Worm (Caenorhabditis elegans) whole organism, L4 larva: ENCODE data around the gene K05G3.1.

Source experiments
- F26F4.8 ChIP-seq: fragments of 200-800 bp; sonication (Bioruptor generic); conservative IDR thresholded peaks from 2 replicates; pipeline ENCODE4 v1.3.6; 2022; ENCODE audit warnings: missing genetic modification characterization, missing compliant biosample characterization
- Y75B8A.6 ChIP-seq: fragments of 200-800 bp; sonication (Bioruptor generic); IDR thresholded peaks from 2 replicates; pipeline ENCODE4 v1.3.6; 2022; ENCODE audit warnings: missing genetic modification reagents, missing genetic modification characterization, missing compliant biosample characterization
- aha-1 ChIP-seq: fragments of 150-350 bp; peaks from one replicate; lab custom pipeline; 2014; ENCODE audit warnings: missing biosample characterization, missing genetic modification characterization
- aly-2 ChIP-seq: sonication (generic microtip); optimal IDR thresholded peaks from 2 replicates; lab custom pipeline; 2018; ENCODE audit warnings: missing biosample characterization, missing genetic modification characterization
- ceh-20 ChIP-seq: fragments of 200-800 bp; sonication (Bioruptor generic); IDR thresholded peaks from 2 replicates; pipeline ENCODE4 v1.3.6; 2022; ENCODE audit warnings: missing genetic modification reagents, missing genetic modification characterization, missing compliant biosample characterization
- ceh-32 ChIP-seq: sonication (generic microtip); optimal IDR thresholded peaks from 2 replicates; lab custom pipeline; 2016; ENCODE audit warnings: mild to moderate bottlenecking, missing genetic modification characterization, missing compliant biosample characterization; ENCODE audit not compliant: poor library complexity
- ceh-62 ChIP-seq: sonication (generic microtip); optimal IDR thresholded peaks from 2 replicates; lab custom pipeline; 2017; ENCODE audit warnings: missing biosample characterization, missing genetic modification characterization
- ctbp-1 ChIP-seq: fragments of 200-800 bp; sonication (Bioruptor generic); IDR thresholded peaks from 2 replicates; pipeline ENCODE4 v1.3.6; 2022; ENCODE audit warnings: missing genetic modification reagents, missing genetic modification characterization, missing compliant biosample characterization
- daf-12 ChIP-seq: fragments of 150-350 bp; optimal IDR thresholded peaks from 2 replicates; lab custom pipeline; 2014; ENCODE audit warnings: missing biosample characterization, missing genetic modification reagents, missing genetic modification characterization
- daf-16 ChIP-seq, 3 experiments: sonication (generic microtip); optimal IDR thresholded peaks; 2 replicates each; lab custom pipeline; 2016 to 2017; ENCODE audit warnings: missing genetic modification characterization in 3 of 3, missing genetic modification reagents in 3 of 3, mild to moderate bottlenecking in 2 of 3, missing compliant biosample characterization in 2 of 3, missing biosample characterization in 1 of 3, moderate library complexity in 1 of 3
- dmd-6 ChIP-seq: fragments of 200-800 bp; sonication (Bioruptor generic); IDR thresholded peaks from 2 replicates; pipeline ENCODE4 v1.3.6; 2022; ENCODE audit warnings: missing genetic modification reagents, missing genetic modification characterization, missing compliant biosample characterization
- dmd-8 ChIP-seq: fragments of 200-800 bp; sonication (Bioruptor generic); IDR thresholded peaks from 2 replicates; pipeline ENCODE4 v1.3.6; 2022; ENCODE audit warnings: missing genetic modification characterization, missing compliant biosample characterization
- fkh-10 ChIP-seq: fragments of 150-350 bp; optimal IDR thresholded peaks from 2 replicates; lab custom pipeline; 2014; ENCODE audit warnings: missing biosample characterization, missing genetic modification reagents, missing genetic modification characterization
- hlh-11 ChIP-seq: fragments of 200-800 bp; sonication (Bioruptor generic); optimal IDR thresholded peaks from 2 replicates; lab custom pipeline; 2018; ENCODE audit warnings: mild to moderate bottlenecking, missing genetic modification characterization, missing compliant biosample characterization
- lsy-2 ChIP-seq, 2 experiments: fragments of 150-350 bp in 1 of 2; sonication (generic microtip) in 1 of 2; optimal IDR thresholded peaks; 2 replicates each; lab custom pipeline; 2014 to 2017; ENCODE audit warnings: missing biosample characterization in 2 of 2, missing genetic modification characterization in 2 of 2
- mdl-1 ChIP-seq, 2 experiments: fragments of 150-350 bp in 1 of 2; sonication (generic microtip) in 1 of 2; optimal IDR thresholded peaks; 2 replicates each; lab custom pipeline; 2014 to 2017; ENCODE audit warnings: missing biosample characterization in 2 of 2, missing genetic modification characterization in 2 of 2
- mdt-29 ChIP-seq: fragments of 200-800 bp; sonication (Bioruptor generic); IDR thresholded peaks from 2 replicates; pipeline ENCODE4 v1.3.6; 2022; ENCODE audit warnings: missing genetic modification reagents, missing genetic modification characterization, missing compliant biosample characterization
- mep-1 ChIP-seq: fragments of 150-350 bp; sonication (generic microtip); optimal IDR thresholded peaks from 3 replicates; lab custom pipeline; 2014; ENCODE audit warnings: missing biosample characterization, missing genetic modification characterization
- mxl-3 ChIP-seq: fragments of 200-800 bp; sonication (Bioruptor generic); optimal IDR thresholded peaks from 2 replicates; lab custom pipeline; 2018; ENCODE audit warnings: mild to moderate bottlenecking, missing genetic modification characterization, missing compliant biosample characterization
- nhr-11 ChIP-seq: fragments of 150-350 bp; optimal IDR thresholded peaks from 2 replicates; lab custom pipeline; 2014; ENCODE audit warnings: missing biosample characterization, missing genetic modification characterization
- nhr-25 ChIP-seq: sonication (generic microtip); optimal IDR thresholded peaks from 2 replicates; lab custom pipeline; 2017; ENCODE audit warnings: missing genetic modification characterization, mild to moderate bottlenecking, missing compliant biosample characterization, antibody characterized with exemption, moderate library complexity, borderline replicate concordance; ENCODE audit not compliant: insufficient read depth
- nhr-28 ChIP-seq: fragments of 150-350 bp; optimal IDR thresholded peaks from 2 replicates; lab custom pipeline; 2014; ENCODE audit warnings: missing biosample characterization, missing genetic modification characterization
- pqm-1 ChIP-seq: sonication (generic microtip); optimal IDR thresholded peaks from 2 replicates; lab custom pipeline; 2017; ENCODE audit warnings: missing biosample characterization, missing genetic modification characterization
- rbr-2 ChIP-seq: sonication (generic microtip); optimal IDR thresholded peaks from 2 replicates; lab custom pipeline; 2016; ENCODE audit warnings: missing genotype, missing genetic modification characterization, missing compliant biosample characterization
- tra-1 ChIP-seq: fragments of 200-800 bp; sonication (Bioruptor generic); IDR thresholded peaks from 2 replicates; pipeline ENCODE4 v1.3.6; 2022; ENCODE audit warnings: missing genetic modification reagents, missing genetic modification characterization, missing compliant biosample characterization
- unc-130 ChIP-seq: sonication (generic microtip); optimal IDR thresholded peaks from 2 replicates; lab custom pipeline; 2016; ENCODE audit warnings: missing genetic modification reagents, missing genetic modification characterization, missing compliant biosample characterization
- unc-62 ChIP-seq, 3 experiments: fragments of 150-350 bp in 1 of 3; sonication (generic microtip); optimal IDR thresholded peaks in 2 of 3; peaks in 1 of 3; 1 replicate in 1 of 3; 2 replicates in 2 of 3; lab custom pipeline; 2014 to 2017; ENCODE audit warnings: missing biosample characterization in 3 of 3, missing genetic modification characterization in 3 of 3, missing genetic modification reagents in 3 of 3, missing genotype in 1 of 3

The K05G3.1 gene

DNA sequence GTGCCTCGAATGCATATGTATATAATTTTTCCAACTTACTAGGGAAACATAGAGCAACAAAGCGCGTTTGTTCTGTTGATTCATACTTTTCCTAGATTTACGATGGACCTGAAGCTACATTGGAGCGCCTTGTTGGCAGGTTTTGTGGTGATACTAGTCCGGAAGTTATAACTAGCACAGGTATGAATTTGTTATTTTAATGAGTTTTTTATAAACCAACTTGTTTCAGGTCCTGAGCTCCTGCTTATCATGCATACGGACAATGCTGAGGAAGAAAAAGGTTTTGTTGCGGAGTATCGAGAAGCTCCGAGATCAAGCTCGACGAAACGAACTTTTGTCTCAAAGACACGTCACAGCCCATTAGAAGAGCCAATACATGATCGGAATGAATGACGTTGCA lies 30.4 kb upstream of the K05G3.1 start, which contains the start of gene F38E9.1:
Gene F38E9.1 (plus strand): TSS at position 301 of the 400 bp plus-strand sequence.
- no peak for TF ChIP-seq Y75B8A.6 (GFP tag; lab: Robert Waterston, UW)

DNA sequence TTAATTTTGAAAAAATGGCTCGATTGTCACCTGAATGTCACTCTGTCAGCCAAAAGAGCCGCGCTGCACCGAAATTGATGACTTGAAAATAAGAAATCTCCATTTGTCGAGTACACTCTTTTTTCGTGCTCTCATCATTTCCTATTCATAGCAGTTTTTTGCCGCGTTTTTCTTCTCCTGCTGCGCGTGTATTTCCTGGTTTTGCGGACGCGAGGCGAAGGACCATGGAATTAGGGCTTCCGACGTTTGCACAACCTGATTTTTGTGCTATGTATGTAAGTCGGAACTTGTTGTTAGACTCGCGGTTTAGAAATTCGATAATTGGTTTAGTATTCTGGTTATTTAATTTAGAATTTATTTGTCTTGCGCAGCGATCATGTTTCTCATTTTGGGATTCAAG lies 20.9 kb upstream of the K05G3.1 start:
- TF ChIP-seq F26F4.8 (GFP tag; lab: Robert Waterston, UW) (no peak), aha-1 (peak; percentile 57), nhr-28 (tag; lab: Kevin White, UChicago) (no peak)

DNA sequence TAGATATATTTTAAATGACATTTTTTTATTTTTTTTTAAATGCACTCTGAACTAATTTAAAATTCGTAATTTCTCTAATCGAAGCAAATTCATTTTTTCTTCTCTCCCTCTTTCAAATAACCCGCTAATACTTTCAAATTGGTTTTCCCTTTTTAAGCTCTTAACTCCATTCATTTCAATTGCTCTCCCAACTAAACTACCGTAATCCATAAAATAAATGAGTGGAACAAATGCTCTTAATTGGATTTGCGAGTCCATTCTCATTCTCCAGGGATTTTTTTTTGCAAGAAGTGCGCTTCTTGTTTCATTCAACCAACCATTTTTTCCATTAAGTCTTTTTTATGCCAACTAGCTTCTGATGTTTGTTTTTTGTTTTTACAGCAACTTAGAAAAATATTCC lies 20.1 kb upstream of the K05G3.1 start:
- TF ChIP-seq lsy-2 (tag; optimal IDR thresholded peaks at IDR 0.05; lab: Kevin White, UChicago) (peak in 1 of 2 experiments; percentile 57), unc-62 (GFP tag; optimal IDR thresholded peaks at IDR 0.05 in 1 of 2; lab: Kevin White, UChicago) (no peak), unc-62 (tag; optimal IDR thresholded peaks at IDR 0.05; lab: Kevin White, UChicago) (no peak), ceh-32 (tag; lab: Kevin White, UChicago) (peak; percentile 21)

DNA sequence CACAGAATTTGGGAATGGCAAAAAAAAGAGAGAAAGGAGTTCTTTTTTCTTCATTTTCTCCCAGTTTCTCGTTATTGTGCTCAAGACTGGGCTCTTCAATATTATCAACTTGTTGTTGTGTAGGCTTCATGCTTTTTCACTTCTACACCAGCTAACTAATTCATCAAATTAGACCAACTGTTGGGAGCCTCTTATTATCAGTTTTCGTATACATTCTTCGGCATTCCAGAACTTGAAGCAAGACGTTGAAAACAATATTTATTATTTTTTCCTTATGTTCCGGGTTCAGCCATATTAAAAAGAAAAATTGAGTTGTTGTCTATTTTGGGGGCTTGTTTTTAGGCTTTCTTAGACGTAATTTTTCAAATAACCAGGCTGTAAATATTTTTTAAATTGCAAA lies 18.2 kb upstream of the K05G3.1 start:
- TF ChIP-seq daf-12: no peak
- TF ChIP-seq daf-16 (GFP tag; optimal IDR thresholded peaks at IDR 0.05; lab: Kevin White, UChicago): peak in 1 of 2 experiments; percentile 92
- no peak for TF ChIP-seq daf-16 (tag; optimal IDR thresholded peaks at IDR 0.05; lab: Kevin White, UChicago)
- peak; percentile 59 for TF ChIP-seq aha-1

DNA sequence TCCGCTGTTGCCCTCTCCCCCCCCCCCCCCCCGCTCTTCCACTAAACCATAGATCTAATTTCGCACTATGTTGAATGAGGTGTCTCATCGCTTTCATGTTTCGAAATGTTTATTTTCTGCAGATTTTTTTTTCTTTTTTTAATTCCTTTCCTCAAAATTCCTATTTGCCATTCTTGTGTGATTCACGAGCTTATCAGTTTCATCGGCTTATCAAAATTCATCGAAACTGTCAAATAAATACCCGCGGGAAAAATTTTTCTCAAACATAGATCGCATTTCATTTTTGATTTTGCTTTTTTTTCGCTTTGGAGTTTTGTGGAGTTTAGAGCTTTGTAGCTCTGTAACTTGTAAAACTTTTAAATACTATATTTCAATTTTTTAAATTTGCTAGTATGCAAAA lies 17.1 kb upstream of the K05G3.1 start:
- TF ChIP-seq ctbp-1 (GFP tag; lab: Robert Waterston, UW): 0 out of 2 replicates have a peak, but pooled peaks have one; percentile 38
- no peak for TF ChIP-seq mdt-29 (GFP tag; lab: Robert Waterston, UW)
- no peak for TF ChIP-seq aly-2 (tag; lab: Kevin White, UChicago)
- no peak for TF ChIP-seq mxl-3 (GFP tag; lab: Kevin White, UChicago)
- TF ChIP-seq dmd-6 (GFP tag; lab: Robert Waterston, UW): peak; percentile 58
- no peak for TF ChIP-seq unc-130 (GFP tag; lab: Kevin White, UChicago)
- TF ChIP-seq ceh-62 (tag; lab: Kevin White, UChicago): no peak
- no peak for TF ChIP-seq daf-16 (GFP tag; optimal IDR thresholded peaks at IDR 0.05; lab: Kevin White, UChicago)
- TF ChIP-seq daf-16 (tag; optimal IDR thresholded peaks at IDR 0.05; lab: Kevin White, UChicago): peak; percentile 24
- no peak for TF ChIP-seq daf-12
- TF ChIP-seq pqm-1: no peak
- TF ChIP-seq nhr-25 (tag; lab: Kevin White, UChicago): no peak
- TF ChIP-seq mdl-1 (tag; optimal IDR thresholded peaks at IDR 0.05; lab: Kevin White, UChicago): no peak
- TF ChIP-seq, all 104 proteins: peak for 3

DNA sequence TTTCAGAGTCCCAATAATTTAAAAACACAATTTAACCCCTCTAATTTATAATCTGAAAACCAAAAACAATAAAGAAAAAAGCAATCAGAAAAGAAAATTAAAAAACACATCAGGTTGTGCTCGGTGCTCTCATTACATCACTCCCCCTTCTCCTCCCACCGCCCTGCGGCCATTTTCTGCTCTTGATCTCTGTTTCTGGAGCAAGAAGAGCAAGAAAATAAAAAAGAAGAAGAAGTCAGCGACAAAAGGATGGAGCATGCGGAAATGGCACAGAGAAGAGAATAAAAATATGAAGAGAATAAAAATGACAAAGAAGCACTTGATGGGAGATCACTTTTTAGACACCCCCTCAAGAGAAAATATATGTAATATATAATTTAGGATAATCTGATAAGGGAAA lies 16.5 kb upstream of the K05G3.1 start:
- TF ChIP-seq rbr-2 (tag; lab: Kevin White, UChicago) (peak; percentile 31), nhr-11 (peak; percentile 0), ctbp-1 (GFP tag; lab: Robert Waterston, UW) (peak; percentile 63; the same call in 1 of the 2 replicates), ceh-62 (tag; lab: Kevin White, UChicago) (no peak), lsy-2 (tag; optimal IDR thresholded peaks at IDR 0.05; lab: Kevin White, UChicago) (peak in 1 of 2 experiments; percentile 44), tra-1 (GFP tag; lab: Robert Waterston, UW) (peak; percentile 63; the same call in 1 of the 2 replicates), daf-16 (GFP tag; optimal IDR thresholded peaks at IDR 0.05; lab: Kevin White, UChicago) (no peak), daf-16 (tag; optimal IDR thresholded peaks at IDR 0.05; lab: Kevin White, UChicago) (no peak), hlh-11 (peak; percentile 36), mep-1 (tag; lab: Kevin White, UChicago) (peak; percentile 58), fkh-10 (peak; percentile 85), dmd-8 (GFP tag; lab: Robert Waterston, UW) (no peak), aha-1 (peak; percentile 47), mdl-1 (tag; optimal IDR thresholded peaks at IDR 0.05; lab: Kevin White, UChicago) (peak in 1 of 2 experiments; percentile 36), dmd-6 (GFP tag; lab: Robert Waterston, UW) (peak; percentile 54), ceh-20 (GFP tag; lab: Robert Waterston, UW) (peak; percentile 41; the same call in 1 of the 2 replicates)
